Fruit fly (Drosophila melanogaster) Kc167 (cell line): ENCODE data around the gene Pif2.

Experiments
- Myc ChIP-seq: fragments of >200 bp; optimal IDR thresholded peaks from 2 replicates; lab custom pipeline; 2017; ENCODE audit warnings: missing external identifiers
- Sin3A ChIP-seq: fragments of >200 bp; optimal IDR thresholded peaks from 2 replicates; lab custom pipeline; 2018; ENCODE audit warnings: missing external identifiers
- h ChIP-seq: fragments of >200 bp; optimal IDR thresholded peaks from 3 replicates; lab custom pipeline; 2018; ENCODE audit warnings: missing external identifiers
- insv ChIP-seq: fragments of >200 bp; optimal IDR thresholded peaks from 3 replicates; lab custom pipeline; 2018; ENCODE audit warnings: missing external identifiers
- psq ChIP-seq: fragments of >200 bp; optimal IDR thresholded peaks from 2 replicates; lab custom pipeline; 2017; ENCODE audit warnings: missing external identifiers

DNA sequence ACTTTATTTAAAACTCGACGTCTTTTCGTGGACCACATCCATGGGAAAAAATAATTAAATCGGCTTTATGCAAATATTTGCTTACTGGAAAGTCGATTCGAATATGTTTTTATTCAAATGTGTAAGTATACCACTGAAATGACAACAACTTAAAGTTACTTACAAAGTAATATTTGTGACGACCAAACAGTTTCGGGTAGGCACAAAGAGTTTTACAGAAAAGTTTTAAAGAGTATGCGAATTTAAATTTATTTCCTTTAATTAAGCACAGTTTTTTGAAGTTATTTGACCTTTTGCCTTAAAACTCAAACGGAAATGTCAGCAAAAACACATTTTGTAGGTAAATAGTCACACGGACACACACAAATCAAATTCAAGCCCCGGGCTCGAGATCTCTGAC, at the start of gene Pif2:
- TF ChIP-seq h (lab: Kevin White, UChicago) (no peak), insv (no peak), psq (lab: Kevin White, UChicago) (no peak), Myc (lab: Kevin White, UChicago) (no peak), Sin3A (no peak)
